Worm (Caenorhabditis elegans): ENCODE results near the gene T26C12.3.

T26C12.3 gene

DNA sequence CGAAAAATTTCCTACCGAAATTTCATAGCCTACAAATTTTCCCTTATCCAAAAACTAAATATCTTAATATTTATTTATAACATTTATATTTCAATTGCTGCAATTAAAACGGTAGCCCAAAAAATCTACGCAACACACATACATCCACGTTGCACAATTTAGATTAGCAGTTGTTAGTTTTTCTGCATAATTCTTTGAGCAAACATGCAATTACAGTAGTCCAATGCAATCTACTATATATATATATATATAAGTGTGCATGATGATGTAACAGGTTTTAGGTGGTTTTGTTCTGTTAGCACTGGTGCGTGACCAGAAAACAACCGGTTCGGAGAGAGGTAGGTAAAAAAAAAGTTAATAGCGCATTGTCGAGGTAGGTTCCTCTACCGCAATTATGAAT is 1.9 kb downstream of the T26C12.3 start:
- no peak for TF ChIP-seq ZK546.5 (tag; optimal IDR thresholded peaks at IDR 0.05)
- TF ChIP-seq alr-1 (tag; optimal IDR thresholded peaks at IDR 0.05) = no peak
- no peak for TF ChIP-seq unc-39 (tag; optimal IDR thresholded peaks at IDR 0.05)
- no peak for TF ChIP-seq F13H6.1 (tag; optimal IDR thresholded peaks at IDR 0.05)
- no peak for TF ChIP-seq lin-13 (GFP tag; optimal IDR thresholded peaks at IDR 0.05)
- no peak for TF ChIP-seq fos-1 (tag; optimal IDR thresholded peaks at IDR 0.05)
- TF ChIP-seq mab-5 (tag; optimal IDR thresholded peaks at IDR 0.05) = no peak
- no peak for TF ChIP-seq nhr-11 (tag; optimal IDR thresholded peaks at IDR 0.05)
- TF ChIP-seq unc-55 (GFP tag; optimal IDR thresholded peaks at IDR 0.05) = no peak
- no peak for TF ChIP-seq ceh-82 (tag; optimal IDR thresholded peaks at IDR 0.05)
- TF ChIP-seq lin-39 (tag; optimal IDR thresholded peaks at IDR 0.05) = no peak
- TF ChIP-seq ama-1 (optimal IDR thresholded peaks at IDR 0.05) = no peak

DNA sequence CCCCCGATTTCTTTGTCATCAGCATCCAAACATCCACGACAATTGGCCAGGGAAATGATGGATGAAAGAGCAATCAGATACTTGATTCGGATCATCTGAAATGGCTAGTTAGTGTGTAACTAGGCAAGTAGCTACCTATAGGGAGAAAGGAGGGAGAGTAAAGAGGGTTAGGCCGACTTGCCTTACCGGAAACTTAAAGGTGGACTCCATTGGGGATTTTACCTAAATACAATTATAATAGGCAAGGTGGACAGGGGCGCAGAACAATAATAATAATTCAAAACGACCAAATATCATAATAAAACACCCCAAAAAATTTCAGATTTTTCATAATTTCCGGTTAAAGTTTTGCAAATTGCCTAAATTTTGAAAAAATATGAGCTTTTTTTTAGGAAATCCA is 5.6 kb downstream of the T26C12.3 start, which contains the start of gene clec-173:
Gene clec-173 (minus strand): TSS at position 101 of the 400 bp plus-strand sequence.
- no peak for TF ChIP-seq ama-1 (optimal IDR thresholded peaks at IDR 0.05)

DNA sequence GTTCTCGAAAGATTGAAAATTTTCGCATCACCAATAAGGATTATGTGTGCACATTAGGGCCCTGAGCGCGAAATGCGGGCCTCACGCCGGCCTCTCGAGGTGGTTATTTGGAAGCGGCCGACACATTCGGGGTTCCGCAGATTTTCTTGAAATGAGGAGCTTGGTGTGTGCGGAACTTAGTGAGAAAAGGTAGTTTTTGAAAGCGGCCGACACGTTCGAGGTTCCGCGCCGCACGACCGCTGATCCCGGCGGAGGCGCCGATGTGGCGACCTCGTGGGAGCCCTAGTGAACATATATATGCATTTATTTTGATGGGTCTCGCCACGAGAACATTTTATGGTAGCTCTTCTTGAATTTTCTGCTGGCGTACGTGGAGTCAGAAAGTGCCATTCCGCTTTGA is 6.4 kb downstream of the T26C12.3 start:
- TF ChIP-seq nhr-6 (tag; optimal IDR thresholded peaks at IDR 0.05) = no peak
- no peak for TF ChIP-seq R02D3.7 (tag; optimal IDR thresholded peaks at IDR 0.05)
- TF ChIP-seq sma-9 (GFP tag; optimal IDR thresholded peaks at IDR 0.05) = no peak
- TF ChIP-seq sma-9 (tag; optimal IDR thresholded peaks at IDR 0.05) = no peak
- no peak for TF ChIP-seq aly-2 (tag; optimal IDR thresholded peaks at IDR 0.05)
- no peak for TF ChIP-seq zag-1 (tag; optimal IDR thresholded peaks at IDR 0.05)
- no peak for TF ChIP-seq Y55F3AM.14 (GFP tag; optimal IDR thresholded peaks at IDR 0.05)

- no peak for TF ChIP-seq gmeb-1 (tag; optimal IDR thresholded peaks at IDR 0.05)
- no peak for TF ChIP-seq zag-1 (tag; optimal IDR thresholded peaks at IDR 0.05)
- TF ChIP-seq sem-4 (tag; optimal IDR thresholded peaks at IDR 0.05) = no peak
- no peak for TF ChIP-seq lin-11 (tag; optimal IDR thresholded peaks at IDR 0.05)
- no peak for TF ChIP-seq nhr-10 (tag; optimal IDR thresholded peaks at IDR 0.05)
- TF ChIP-seq fos-1 (tag; optimal IDR thresholded peaks at IDR 0.05) = no peak
- TF ChIP-seq lsy-2 (tag; optimal IDR thresholded peaks at IDR 0.05) = no peak
- no peak for TF ChIP-seq elt-3 (tag; optimal IDR thresholded peaks at IDR 0.05)
- TF ChIP-seq nhr-25 (tag; optimal IDR thresholded peaks at IDR 0.05) = no peak
- no peak for TF ChIP-seq sma-3 (GFP tag; optimal IDR thresholded peaks at IDR 0.05)
- no peak for TF ChIP-seq mdl-1 (tag; optimal IDR thresholded peaks at IDR 0.05)
- no peak for TF ChIP-seq unc-39 (tag; optimal IDR thresholded peaks at IDR 0.05)
- TF ChIP-seq ztf-11 (tag; optimal IDR thresholded peaks at IDR 0.05) = no peak
- no peak for TF ChIP-seq alr-1 (tag; optimal IDR thresholded peaks at IDR 0.05)
Measured at ce11 chrIV:3265657-3266056, 7.5 kb downstream of the T26C12.3 start, which contains the start of gene T26C12.2. Gene T26C12.2, minus strand, starts transcription at chrIV:3265757.

DNA sequence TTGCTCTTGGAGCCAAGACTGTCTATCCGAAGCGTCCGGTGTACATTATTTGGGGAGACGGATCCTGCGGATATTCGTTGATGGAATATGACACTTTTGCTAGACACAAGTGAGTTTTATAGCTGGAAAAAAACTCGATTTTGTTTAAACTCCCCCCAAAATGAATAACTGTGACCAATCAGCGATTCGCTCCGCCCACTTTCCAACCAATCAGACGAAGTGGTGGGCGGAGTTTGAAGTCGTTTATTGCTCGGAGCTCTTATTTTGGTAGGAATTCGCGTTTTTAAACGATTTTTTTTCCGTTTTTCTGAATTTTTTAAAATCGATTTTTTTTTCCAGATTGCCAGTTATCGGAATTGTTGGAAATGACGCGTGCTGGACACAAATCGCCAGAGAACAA is 11.4 kb downstream of the T26C12.3 start:
- TF ChIP-seq elt-3 (tag; optimal IDR thresholded peaks at IDR 0.05) (no peak), mdl-1 (tag; optimal IDR thresholded peaks at IDR 0.05) (no peak), R02D3.7 (tag; optimal IDR thresholded peaks at IDR 0.05) (no peak), dmd-4 (tag; optimal IDR thresholded peaks at IDR 0.05) (no peak), Y55F3AM.14 (GFP tag; optimal IDR thresholded peaks at IDR 0.05) (no peak), ZK546.5 (tag; optimal IDR thresholded peaks at IDR 0.05) (no peak), F13H6.1 (tag; optimal IDR thresholded peaks at IDR 0.05) (no peak), nhr-129 (tag; optimal IDR thresholded peaks at IDR 0.05) (no peak), nhr-11 (tag; optimal IDR thresholded peaks at IDR 0.05) (no peak), nhr-23 (tag; optimal IDR thresholded peaks at IDR 0.05) (no peak), ztf-4 (tag; optimal IDR thresholded peaks at IDR 0.05) (no peak), nhr-21 (tag; optimal IDR thresholded peaks at IDR 0.05) (no peak)

- TF ChIP-seq lin-39 (tag; optimal IDR thresholded peaks at IDR 0.05) = no peak
- no peak for TF ChIP-seq nhr-6 (tag; optimal IDR thresholded peaks at IDR 0.05)
- TF ChIP-seq sma-9 (GFP tag; optimal IDR thresholded peaks at IDR 0.05) = no peak
- TF ChIP-seq sma-9 (tag; optimal IDR thresholded peaks at IDR 0.05) = no peak
- no peak for TF ChIP-seq ztf-11 (tag; optimal IDR thresholded peaks at IDR 0.05)
- no peak for TF ChIP-seq nhr-129 (tag; optimal IDR thresholded peaks at IDR 0.05)
- no peak for TF ChIP-seq F13H6.1 (tag; optimal IDR thresholded peaks at IDR 0.05)
Measured at ce11 chrIV:3260216-3260615, 13.0 kb downstream of the T26C12.3 start.

Measured in whole organism, L2 larva.